Worm (Caenorhabditis elegans) whole organism, L1 larva: ENCODE measurements around the gene gpla-1.

Experiments used
- F16B12.6 ChIP-seq: fragments of 150-350 bp; optimal IDR thresholded peaks from 2 replicates; lab custom pipeline; 2014; ENCODE audit warnings: missing biosample characterization, missing genetic modification characterization
- egl-13 ChIP-seq: sonication (generic microtip); optimal IDR thresholded peaks from 2 replicates; lab custom pipeline; 2016; ENCODE audit warnings: missing genotype, missing genetic modification reagents, missing genetic modification characterization, missing compliant biosample characterization
- fos-1 ChIP-seq: fragments of 150-350 bp; optimal IDR thresholded peaks from 2 replicates; lab custom pipeline; 2014; ENCODE audit warnings: missing biosample characterization, missing genetic modification characterization
- lin-14 ChIP-seq: fragments of 200-800 bp; sonication (Bioruptor generic); optimal IDR thresholded peaks from 2 replicates; lab custom pipeline; 2018; ENCODE audit warnings: mild to moderate bottlenecking, missing genetic modification characterization, moderate library complexity, missing compliant biosample characterization
- nhr-77 ChIP-seq: fragments of 150-350 bp; optimal IDR thresholded peaks from 2 replicates; lab custom pipeline; 2014; ENCODE audit warnings: missing biosample characterization, missing genetic modification characterization
- pqm-1 ChIP-seq: sonication (generic microtip); optimal IDR thresholded peaks from 3 replicates; lab custom pipeline; 2017; ENCODE audit warnings: missing biosample characterization, missing genetic modification characterization
- skn-1 ChIP-seq: fragments of 150-350 bp; optimal IDR thresholded peaks from 2 replicates; lab custom pipeline; 2014; ENCODE audit warnings: missing biosample characterization, missing genetic modification characterization
- zag-1 ChIP-seq: fragments of 150-350 bp; optimal IDR thresholded peaks from 2 replicates; lab custom pipeline; 2014; ENCODE audit warnings: missing biosample characterization, missing genetic modification characterization
- ztf-4 ChIP-seq: fragments of 150-350 bp; optimal IDR thresholded peaks from 2 replicates; lab custom pipeline; 2014; ENCODE audit warnings: missing biosample characterization, missing genetic modification characterization

DNA sequence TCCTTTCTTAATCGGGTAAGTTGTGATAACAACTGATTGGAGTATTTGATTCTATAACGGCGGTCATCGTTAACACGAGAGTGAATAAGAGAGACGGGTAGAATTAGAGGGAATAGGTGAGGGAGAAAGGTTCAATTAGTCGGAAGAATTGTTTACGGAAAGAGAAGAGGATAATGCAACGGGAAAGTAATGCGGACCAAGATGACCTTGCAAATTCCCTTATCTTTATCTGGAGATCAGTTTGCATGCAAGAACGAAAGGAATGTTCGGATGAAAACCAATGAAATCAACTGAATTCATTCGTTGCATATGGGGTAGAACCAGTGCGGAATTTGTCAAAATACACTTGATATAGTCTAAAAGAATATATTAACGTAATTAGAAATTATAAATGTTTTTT lies 35.4 kb downstream of the gpla-1 start:
- TF ChIP-seq skn-1 (tag; lab: Kevin White, UChicago) (no peak), ztf-4 (tag; lab: Kevin White, UChicago) (no peak), nhr-77 (tag; lab: Kevin White, UChicago) (no peak), egl-13 (tag; lab: Kevin White, UChicago) (no peak), F16B12.6 (tag; lab: Kevin White, UChicago) (no peak), pqm-1 (tag; lab: Kevin White, UChicago) (no peak), zag-1 (tag; lab: Kevin White, UChicago) (no peak), fos-1 (tag; lab: Kevin White, UChicago) (no peak), lin-14 (GFP tag; lab: Kevin White, UChicago) (peak; percentile 53)
